Fruit fly (Drosophila melanogaster) whole organism, embryonic: ENCODE measurements around the gene Spn28B.
A peak's percentile ranks its signal among the peaks of the same experiment; 100 is the strongest.

Experiments used
- Awh ChIP-seq: fragments of 200-800 bp; sonication (Bioruptor generic); IDR thresholded peaks from 2 replicates; pipeline ENCODE4, ENCODE4 v1.3.6; 2022; ENCODE audit warnings: missing biosample characterization, missing genetic modification characterization
- CG11085 ChIP-seq: fragments of 200-800 bp; sonication (Bioruptor generic); IDR thresholded peaks from 2 replicates; pipeline ENCODE4 v1.3.6; 2022; ENCODE audit warnings: missing biosample characterization, missing genetic modification characterization
- CG12659 ChIP-seq: fragments of 200-800 bp; sonication (Bioruptor generic); optimal IDR thresholded peaks from 3 replicates; lab custom pipeline; 2017; ENCODE audit warnings: mild to moderate bottlenecking, missing biosample characterization, missing genetic modification reagents, missing genetic modification characterization
- CG14860 ChIP-seq: fragments of 200-800 bp; sonication (Bioruptor generic); IDR thresholded peaks from 3 replicates; pipeline ENCODE4 v1.3.6; 2022; ENCODE audit warnings: missing biosample characterization, missing genetic modification characterization; ENCODE audit not compliant: partially characterized antibody
- CG15011 ChIP-seq: fragments of 200-800 bp; sonication (Bioruptor generic); optimal IDR thresholded peaks from 3 replicates; lab custom pipeline; 2018; ENCODE audit warnings: missing biosample characterization, mild to moderate bottlenecking, missing genetic modification characterization
- CG15073 ChIP-seq: fragments of 200-800 bp; sonication (Bioruptor generic); optimal IDR thresholded peaks from 2 replicates; lab custom pipeline; 2016; ENCODE audit warnings: missing biosample characterization, missing genetic modification characterization
- CG15269 ChIP-seq: fragments of 200-800 bp; sonication (Bioruptor generic); optimal IDR thresholded peaks from 2 replicates; lab custom pipeline; 2018; ENCODE audit warnings: missing biosample characterization, mild to moderate bottlenecking, missing genetic modification characterization, moderate library complexity
- CG15601 ChIP-seq: fragments of 200-800 bp; sonication (Bioruptor generic); optimal IDR thresholded peaks from 3 replicates; lab custom pipeline; 2019; ENCODE audit warnings: missing biosample characterization, mild to moderate bottlenecking, missing genetic modification characterization, moderate library complexity
- CG1602 ChIP-seq: fragments of 200-800 bp; sonication (Bioruptor generic); optimal IDR thresholded peaks from 3 replicates; lab custom pipeline; 2016; ENCODE audit warnings: missing biosample characterization, missing genetic modification characterization
- CG18011 ChIP-seq: fragments of 200-800 bp; sonication (Bioruptor generic); optimal IDR thresholded peaks from 2 replicates; lab custom pipeline; 2017; ENCODE audit warnings: missing biosample characterization, missing genetic modification characterization, mild to moderate bottlenecking, moderate library complexity, missing genotype
- CG18599 ChIP-seq: fragments of 200-800 bp; sonication (Bioruptor generic); optimal IDR thresholded peaks from 3 replicates; lab custom pipeline; 2017; ENCODE audit warnings: missing biosample characterization, missing genetic modification characterization, mild to moderate bottlenecking, moderate library complexity, missing genetic modification reagents
- CG2875 ChIP-seq: fragments of 200-800 bp; sonication (Bioruptor generic); optimal IDR thresholded peaks from 2 replicates; lab custom pipeline; 2017; ENCODE audit warnings: missing biosample characterization, mild to moderate bottlenecking, missing genetic modification characterization, missing genetic modification reagents
- CG30431 ChIP-seq: fragments of 200-800 bp; sonication (Bioruptor generic); optimal IDR thresholded peaks from 2 replicates; lab custom pipeline; 2017; ENCODE audit warnings: missing biosample characterization, missing genetic modification characterization
- CG3726 ChIP-seq: fragments of 200-800 bp; sonication (Bioruptor generic); IDR thresholded peaks from 3 replicates; pipeline ENCODE4, ENCODE4 v1.3.6; 2022; ENCODE audit warnings: missing biosample characterization, missing genetic modification characterization
- CG4707 ChIP-seq: fragments of 200-800 bp; sonication (Bioruptor generic); optimal IDR thresholded peaks from 2 replicates; lab custom pipeline; 2018; ENCODE audit warnings: missing biosample characterization, mild to moderate bottlenecking, missing genetic modification characterization, moderate library complexity
- CG6175 ChIP-seq: fragments of 200-800 bp; sonication (Bioruptor generic); IDR thresholded peaks from 3 replicates; pipeline ENCODE4 v1.3.6; 2022; ENCODE audit warnings: missing biosample characterization, missing genetic modification characterization
- CG6813 ChIP-seq: fragments of 200-800 bp; sonication (Bioruptor generic); optimal IDR thresholded peaks from 2 replicates; lab custom pipeline; 2017; ENCODE audit warnings: missing biosample characterization, missing genetic modification characterization, mild to moderate bottlenecking, moderate library complexity, missing genetic modification reagents
- CG7357 ChIP-seq: fragments of 200-800 bp; sonication (Bioruptor generic); IDR thresholded peaks from 3 replicates; pipeline ENCODE4 v1.3.6; 2022; ENCODE audit warnings: missing biosample characterization, missing genetic modification characterization
- CG7839 ChIP-seq: fragments of 200-800 bp; sonication (Bioruptor generic); optimal IDR thresholded peaks from 3 replicates; lab custom pipeline; 2018; ENCODE audit warnings: missing biosample characterization, mild to moderate bottlenecking, missing genetic modification characterization, moderate library complexity
- CG7987 ChIP-seq: fragments of 200-800 bp; sonication (Bioruptor generic); optimal IDR thresholded peaks from 2 replicates; lab custom pipeline; 2018; ENCODE audit warnings: missing biosample characterization, mild to moderate bottlenecking, missing genetic modification characterization, moderate library complexity
- D ChIP-seq, 2 experiments: fragments of 200-800 bp in 1 of 2; fragments of >200 bp in 1 of 2; sonication (Bioruptor generic) in 1 of 2; optimal IDR thresholded peaks; 2 replicates in 1 of 2; 3 replicates in 1 of 2; lab custom pipeline; 2017; ENCODE audit warnings: mild to moderate bottlenecking in 1 of 2, missing biosample characterization in 1 of 2, missing genetic modification characterization in 1 of 2, missing genetic modification reagents in 1 of 2
- Dad ChIP-seq: fragments of 200-800 bp; sonication (Bioruptor generic); optimal IDR thresholded peaks from 3 replicates; lab custom pipeline; 2016; ENCODE audit warnings: missing biosample characterization, missing genetic modification characterization
- Dip2 ChIP-seq: fragments of 200-800 bp; sonication (Bioruptor generic); IDR thresholded peaks from 2 replicates; pipeline ENCODE4 v1.3.6; 2022; ENCODE audit warnings: missing biosample characterization, missing genetic modification characterization
- Ets65A ChIP-seq: fragments of 200-800 bp; sonication (Bioruptor generic); peaks from one replicate; lab custom pipeline; 2016; ENCODE audit warnings: missing biosample characterization, missing genetic modification characterization
- NC2α ChIP-seq: fragments of 200-800 bp; sonication (Bioruptor generic); optimal IDR thresholded peaks from 2 replicates; lab custom pipeline; 2016; ENCODE audit warnings: missing biosample characterization, missing genetic modification characterization
- Rx ChIP-seq: fragments of 200-800 bp; sonication (Bioruptor generic); IDR thresholded peaks from 2 replicates; pipeline ENCODE4 v1.3.6; 2022; ENCODE audit warnings: missing biosample characterization, missing genetic modification characterization
- Sin3A ChIP-seq: fragments of >200 bp; optimal IDR thresholded peaks from 2 replicates; lab custom pipeline; 2018
- bab2 ChIP-seq: fragments of 200-800 bp; sonication (Bioruptor generic); optimal IDR thresholded peaks from 2 replicates; lab custom pipeline; 2016; ENCODE audit warnings: missing biosample characterization, missing genetic modification characterization
- bigmax ChIP-seq: fragments of 200-800 bp; sonication (Bioruptor generic); optimal IDR thresholded peaks from 2 replicates; lab custom pipeline; 2018; ENCODE audit warnings: missing biosample characterization, mild to moderate bottlenecking, missing genetic modification characterization
- crol ChIP-seq: fragments of 200-800 bp; sonication (Bioruptor generic); IDR thresholded peaks from 2 replicates; pipeline ENCODE4 v1.3.6; 2022; ENCODE audit warnings: missing biosample characterization, missing genetic modification characterization
- dan ChIP-seq: fragments of 200-800 bp; sonication (Bioruptor generic); IDR thresholded peaks from 2 replicates; pipeline ENCODE4 v1.3.6; 2022; ENCODE audit warnings: missing biosample characterization, missing genetic modification characterization
- dpn ChIP-seq, 2 experiments: fragments of 200-800 bp; sonication (Bioruptor generic); optimal IDR thresholded peaks; 3 replicates each; lab custom pipeline; 2016; ENCODE audit warnings: missing biosample characterization in 2 of 2, missing genetic modification characterization in 2 of 2
- ems ChIP-seq: fragments of 200-800 bp; sonication (Bioruptor generic); optimal IDR thresholded peaks from 3 replicates; lab custom pipeline; 2016; ENCODE audit warnings: missing biosample characterization, missing genetic modification characterization
- gem ChIP-seq: fragments of 200-800 bp; sonication (Bioruptor generic); optimal IDR thresholded peaks from 2 replicates; lab custom pipeline; 2019; ENCODE audit warnings: missing biosample characterization, mild to moderate bottlenecking, missing genetic modification characterization, moderate library complexity
- hb ChIP-seq: fragments of 200-800 bp; sonication (Bioruptor generic); IDR thresholded peaks from 3 replicates; pipeline ENCODE4 v1.3.6; 2022; ENCODE audit warnings: missing biosample characterization, missing genetic modification characterization; ENCODE audit not compliant: partially characterized antibody
- lilli ChIP-seq: fragments of 200-800 bp; sonication (Bioruptor generic); optimal IDR thresholded peaks from 3 replicates; lab custom pipeline; 2016; ENCODE audit warnings: missing biosample characterization, missing genetic modification characterization
- luna ChIP-seq: fragments of 200-800 bp; sonication (Bioruptor generic); optimal IDR thresholded peaks from 2 replicates; lab custom pipeline; 2016; ENCODE audit warnings: missing biosample characterization, missing genetic modification characterization
- nom ChIP-seq: fragments of 200-800 bp; sonication (Bioruptor generic); optimal IDR thresholded peaks from 2 replicates; lab custom pipeline; 2017; ENCODE audit warnings: missing biosample characterization, missing genetic modification characterization, mild to moderate bottlenecking, moderate library complexity, missing genetic modification reagents
- otp ChIP-seq: fragments of 200-800 bp; sonication (Bioruptor generic); IDR thresholded peaks from 3 replicates; pipeline ENCODE4, ENCODE4 v1.3.6; 2022; ENCODE audit warnings: missing biosample characterization, missing genetic modification characterization
- pum ChIP-seq: fragments of 200-800 bp; sonication (Bioruptor generic); optimal IDR thresholded peaks from 2 replicates; lab custom pipeline; 2016; ENCODE audit warnings: missing biosample characterization, missing genetic modification characterization
- sc ChIP-seq, 3 experiments: fragments of >200 bp in 2 of 3; fragments of 200-800 bp in 1 of 3; sonication (Bioruptor generic) in 1 of 3; optimal IDR thresholded peaks; 2 replicates in 2 of 3; 3 replicates in 1 of 3; lab custom pipeline; 2017; ENCODE audit warnings: mild to moderate bottlenecking in 1 of 3, missing biosample characterization in 1 of 3, missing genetic modification characterization in 1 of 3, missing genetic modification reagents in 1 of 3
- shn ChIP-seq: fragments of 200-800 bp; sonication (Bioruptor generic); optimal IDR thresholded peaks from 3 replicates; lab custom pipeline; 2016; ENCODE audit warnings: missing biosample characterization, missing genetic modification characterization
- sisA ChIP-seq: fragments of 200-800 bp; sonication (Bioruptor generic); IDR thresholded peaks from 2 replicates; pipeline ENCODE4 v1.3.6; 2022; ENCODE audit warnings: missing biosample characterization, missing genetic modification characterization
- tap ChIP-seq: fragments of 200-800 bp; optimal IDR thresholded peaks from 3 replicates; lab custom pipeline; 2019; ENCODE audit warnings: missing biosample characterization, mild to moderate bottlenecking, missing genetic modification characterization, moderate library complexity
- trem ChIP-seq: fragments of 200-800 bp; optimal IDR thresholded peaks from 3 replicates; lab custom pipeline; 2019; ENCODE audit warnings: missing biosample characterization, mild to moderate bottlenecking, missing genetic modification characterization, moderate library complexity
- wek ChIP-seq: fragments of 200-800 bp; sonication (Bioruptor generic); optimal IDR thresholded peaks from 3 replicates; lab custom pipeline; 2018; ENCODE audit warnings: missing biosample characterization, mild to moderate bottlenecking, missing genetic modification characterization, moderate library complexity
- zf30C ChIP-seq: fragments of 200-800 bp; sonication (Bioruptor generic); optimal IDR thresholded peaks from 3 replicates; lab custom pipeline; 2018; ENCODE audit warnings: missing biosample characterization, mild to moderate bottlenecking, missing genetic modification characterization

Spn28B gene

DNA sequence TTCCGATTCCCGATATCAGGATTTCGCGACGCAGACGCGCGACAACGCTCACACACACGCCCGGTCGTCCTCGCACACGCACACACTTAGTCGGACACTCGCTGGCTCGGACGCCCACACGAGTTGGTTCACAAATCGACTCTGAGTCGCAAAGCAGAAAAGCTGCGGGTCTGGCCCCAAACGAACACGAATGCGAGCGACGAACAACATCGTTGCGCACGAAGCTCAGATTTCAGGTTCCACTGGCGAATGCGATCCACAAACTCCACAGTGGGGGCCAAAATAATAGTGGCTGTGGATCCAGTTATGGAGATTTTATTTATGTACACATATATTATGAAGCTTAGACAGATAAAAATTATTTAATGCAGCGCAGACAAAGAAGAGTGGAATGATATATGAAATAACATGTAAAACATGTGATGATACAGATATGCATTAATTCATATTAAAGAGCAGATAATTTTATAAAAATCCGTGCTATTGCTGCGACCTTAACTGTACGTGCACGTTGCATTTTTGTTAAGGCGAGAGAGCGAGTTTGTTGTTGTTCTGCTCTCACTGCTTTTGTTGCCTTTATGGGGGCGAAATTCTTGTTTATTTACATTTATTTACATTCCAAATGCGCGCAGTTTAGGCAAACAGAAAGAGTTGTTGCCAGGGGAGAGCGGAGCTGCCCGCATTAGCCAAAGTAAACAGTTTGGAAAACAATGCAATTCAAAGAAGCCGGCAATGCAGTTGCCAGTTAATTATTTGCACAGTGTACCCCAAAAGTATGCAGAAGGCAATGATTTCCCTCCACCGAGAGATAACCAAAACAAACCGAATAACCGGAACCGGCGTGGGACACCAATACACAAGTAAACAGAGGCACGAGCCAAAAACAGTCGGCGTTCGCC, 5.0 kb upstream of the Spn28B start (continued):
- no peak; the same call in 1 of the 2 replicates for TF ChIP-seq sisA (GFP tag; lab: Robert Waterston, UW)
- peak; percentile 67 for TF ChIP-seq Dad (GFP tag; lab: Kevin White, UChicago)
- TF ChIP-seq trem (tag; lab: Kevin White, UChicago), result peak; percentile 93
- peak; percentile 54 for TF ChIP-seq CG15011 (GFP tag; lab: Kevin White, UChicago)
- no peak for TF ChIP-seq CG14860 (GFP tag; lab: Robert Waterston, UW)
- TF ChIP-seq wek (GFP tag; lab: Kevin White, UChicago), result peak; percentile 72
- peak; percentile 93 for TF ChIP-seq nom (GFP tag; lab: Kevin White, UChicago)
- TF ChIP-seq dan (GFP tag; lab: Robert Waterston, UW), result no peak; the same call in 1 of the 2 replicates
- TF ChIP-seq Dip2 (GFP tag; lab: Robert Waterston, UW), result no peak
- TF ChIP-seq tap (tag; lab: Kevin White, UChicago), result peak; percentile 81
- TF ChIP-seq CG6813 (GFP tag; lab: Kevin White, UChicago), result peak; percentile 86
- TF ChIP-seq D (optimal IDR thresholded peaks at IDR 0.05; lab: Kevin White, UChicago), result no peak
- peak; percentile 90 for TF ChIP-seq D (GFP tag; optimal IDR thresholded peaks at IDR 0.05; lab: Kevin White, UChicago)
- peak; percentile 75 for TF ChIP-seq CG30431
- peak; percentile 74 for TF ChIP-seq Awh (GFP tag; lab: Robert Waterston, UW)
- peak; percentile 9 for TF ChIP-seq CG1602 (GFP tag; lab: Kevin White, UChicago)
- peak; percentile 71 for TF ChIP-seq Rx (GFP tag; lab: Robert Waterston, UW)
- no peak for TF ChIP-seq CG15073 (GFP tag; lab: Kevin White, UChicago)
- peak; percentile 88 for TF ChIP-seq CG15601 (tag; lab: Kevin White, UChicago)
- TF ChIP-seq CG7987 (GFP tag; lab: Kevin White, UChicago), result peak; percentile 80
- TF ChIP-seq shn (GFP tag; lab: Kevin White, UChicago), result peak; percentile 17
- no peak; the same call in 2 of the 3 replicates for TF ChIP-seq CG6175 (GFP tag; lab: Robert Waterston, UW)
- peak; percentile 79 for TF ChIP-seq pum (GFP tag; lab: Kevin White, UChicago)
- TF ChIP-seq CG12659 (GFP tag; lab: Kevin White, UChicago), result peak; percentile 67
- TF ChIP-seq CG11085 (GFP tag; lab: Robert Waterston, UW), result peak; percentile 54; the same call in 1 of the 2 replicates
- TF ChIP-seq CG18011, result no peak
- peak; percentile 52 for TF ChIP-seq NC2α (GFP tag; lab: Kevin White, UChicago)
- TF ChIP-seq CG4707 (GFP tag; lab: Kevin White, UChicago), result peak; percentile 70
- peak; percentile 64 for TF ChIP-seq bab2 (GFP tag; lab: Kevin White, UChicago)
- TF ChIP-seq hb, result no peak
- no peak for TF ChIP-seq zf30C
- TF ChIP-seq CG7357 (GFP tag; lab: Robert Waterston, UW), result peak; percentile 73; the same call in 2 of the 3 replicates
- peak; percentile 94 for TF ChIP-seq Ets65A (GFP tag; lab: Kevin White, UChicago)
- TF ChIP-seq luna (GFP tag; lab: Kevin White, UChicago), result no peak
- TF ChIP-seq Sin3A (lab: Kevin White, UChicago), result no peak
- no peak for TF ChIP-seq CG3726
- no peak for TF ChIP-seq CG15269 (tag; lab: Kevin White, UChicago)
- peak; percentile 63 for TF ChIP-seq gem
- TF ChIP-seq crol (GFP tag; lab: Robert Waterston, UW), result peak; percentile 47; the same call in 1 of the 2 replicates
- TF ChIP-seq dpn (GFP tag; optimal IDR thresholded peaks at IDR 0.05; lab: Kevin White, UChicago), result peak; percentile 62 to 75
- peak; percentile 65; the same call in 2 of the 3 replicates for TF ChIP-seq otp
- TF ChIP-seq sc (optimal IDR thresholded peaks at IDR 0.05; lab: Kevin White, UChicago), result no peak
- peak; percentile 87 for TF ChIP-seq sc (GFP tag; optimal IDR thresholded peaks at IDR 0.05; lab: Kevin White, UChicago)
- TF ChIP-seq ems (GFP tag; lab: Kevin White, UChicago), result peak; percentile 74
- peak; percentile 86 for TF ChIP-seq CG7839 (tag; lab: Kevin White, UChicago)
- TF ChIP-seq CG18599 (GFP tag; lab: Kevin White, UChicago), result peak; percentile 84
- no peak for TF ChIP-seq lilli (GFP tag; lab: Kevin White, UChicago)
- TF ChIP-seq CG2875 (GFP tag; lab: Kevin White, UChicago), result peak; percentile 86
- peak; percentile 22 for TF ChIP-seq bigmax
